Fruit fly (Drosophila melanogaster): ENCODE data around the gene Sry-beta.

Sry-beta gene

dm6 chr3R:29990681-29991080 is 48.8 kb upstream of the Sry-beta start (continued):
- TF ChIP-seq Fer1 (GFP tag; optimal IDR thresholded peaks at IDR 0.05) (peak; percentile 58), cwo (GFP tag; optimal IDR thresholded peaks at IDR 0.05) (no peak), CG6765 (GFP tag; optimal IDR thresholded peaks at IDR 0.05) (peak; percentile 50), HmgZ (tag; optimal IDR thresholded peaks at IDR 0.05) (no peak), CG15514 (GFP tag; optimal IDR thresholded peaks at IDR 0.05) (peak; percentile 23), CG12299 (tag; optimal IDR thresholded peaks at IDR 0.05) (no peak), pho (GFP tag; optimal IDR thresholded peaks at IDR 0.05) (no peak)

dm6 chr3R:29993134-29993533 is 46.4 kb upstream of the Sry-beta start, which contains the start of gene Acph-1:
Acph-1 (minus strand) TSS chr3R:29993411.
- TF ChIP-seq CG11504 (tag; optimal IDR thresholded peaks at IDR 0.05) (no peak), Antp (GFP tag; optimal IDR thresholded peaks at IDR 0.05) (no peak), Nf-YB (GFP tag; optimal IDR thresholded peaks at IDR 0.05) (no peak), CG2120 (GFP tag; optimal IDR thresholded peaks at IDR 0.05) (no peak), CG17612 (GFP tag; IDR thresholded peaks at IDR 0.05) (no peak), E2f2 (GFP tag; IDR thresholded peaks at IDR 0.05) (peak; percentile 86), CG3281 (GFP tag; optimal IDR thresholded peaks at IDR 0.05) (no peak), CG8944 (GFP tag; optimal IDR thresholded peaks at IDR 0.05) (no peak), CG16813 (GFP tag; IDR thresholded peaks at IDR 0.05; ENCODE audit: partially characterized antibody) (0 out of 3 replicates have a peak, but pooled peaks have one; percentile 24), az2 (GFP tag; optimal IDR thresholded peaks at IDR 0.05) (no peak), MESR4 (GFP tag; optimal IDR thresholded peaks at IDR 0.05) (peak; percentile 62), Pdp1 (GFP tag; optimal IDR thresholded peaks at IDR 0.05) (peak in 1 of 2 experiments; percentile 52), Fer1 (GFP tag; optimal IDR thresholded peaks at IDR 0.05) (peak; percentile 24), crp (GFP tag; optimal IDR thresholded peaks at IDR 0.05) (peak in 1 of 2 experiments; percentile 21), Ets65A (GFP tag) (no peak), BEAF-32 (GFP tag; optimal IDR thresholded peaks at IDR 0.05) (peak; percentile 17), ap (GFP tag; IDR thresholded peaks at IDR 0.05) (no peak), pnt (GFP tag; optimal IDR thresholded peaks at IDR 0.05) (no peak), tin (GFP tag; optimal IDR thresholded peaks at IDR 0.05) (no peak), Hr51 (GFP tag; optimal IDR thresholded peaks at IDR 0.05) (no peak), CG13894 (tag; optimal IDR thresholded peaks at IDR 0.05) (peak; percentile 55), Bgb (GFP tag; IDR thresholded peaks at IDR 0.05; ENCODE audit: partially characterized antibody) (no peak), cwo (GFP tag; optimal IDR thresholded peaks at IDR 0.05) (no peak), fu2 (GFP tag; optimal IDR thresholded peaks at IDR 0.05) (no peak), sisA (GFP tag; IDR thresholded peaks at IDR 0.05) (no peak), CG16863 (GFP tag; optimal IDR thresholded peaks at IDR 0.05) (no peak), CG15514 (GFP tag; optimal IDR thresholded peaks at IDR 0.05) (peak; percentile 86), sim (GFP tag; IDR thresholded peaks at IDR 0.05) (no peak), Dref (GFP tag; IDR thresholded peaks at IDR 0.05) (peak; percentile 69), CG13287 (GFP tag; IDR thresholded peaks at IDR 0.05; ENCODE audit: partially characterized antibody) (peak; percentile 36; the same call in 1 of the 2 replicates), vnd (GFP tag; IDR thresholded peaks at IDR 0.05; ENCODE audit: partially characterized antibody) (no peak), nau (GFP tag; optimal IDR thresholded peaks at IDR 0.05) (no peak), MBD-R2 (GFP tag; IDR thresholded peaks at IDR 0.05) (peak; percentile 41), Rx (GFP tag; IDR thresholded peaks at IDR 0.05) (no peak), CG13424 (tag; optimal IDR thresholded peaks at IDR 0.05) (no peak), Aef1 (GFP tag; IDR thresholded peaks at IDR 0.05) (no peak), unc-4 (GFP tag; IDR thresholded peaks at IDR 0.05; ENCODE audit: partially characterized antibody) (peak; percentile 22; the same call in 1 of the 2 replicates), Dp (GFP tag; optimal IDR thresholded peaks at IDR 0.05) (peak; percentile 82), Dll (GFP tag; IDR thresholded peaks at IDR 0.05; ENCODE audit: partially characterized antibody) (0 out of 4 replicates have a peak, but pooled peaks have one; percentile 32), sna (GFP tag; IDR thresholded peaks at IDR 0.05; ENCODE audit: partially characterized antibody) (no peak), CG2116 (GFP tag; optimal IDR thresholded peaks at IDR 0.05) (peak; percentile 98), CG6765 (GFP tag; optimal IDR thresholded peaks at IDR 0.05) (peak; percentile 9), CG10654 (GFP tag; optimal IDR thresholded peaks at IDR 0.05) (no peak), CG1647 (GFP tag; optimal IDR thresholded peaks at IDR 0.05) (no peak)

Measured in whole organism, embryonic.